Worm (Caenorhabditis elegans) whole organism, L2 larva: ENCODE measurements around the gene pph-4.1.
A peak's percentile ranks its signal among the peaks of the same experiment; 100 is the strongest.

Experiments used
- C34F6.9 ChIP-seq: fragments of 150-350 bp; optimal IDR thresholded peaks from 2 replicates; lab custom pipeline; 2014; ENCODE audit warnings: missing biosample characterization, missing genetic modification characterization
- F13H6.1 ChIP-seq: sonication (generic microtip); optimal IDR thresholded peaks from 2 replicates; lab custom pipeline; 2016; ENCODE audit warnings: missing genetic modification characterization, missing compliant biosample characterization
- ZK546.5 ChIP-seq: sonication (generic microtip); optimal IDR thresholded peaks from 2 replicates; lab custom pipeline; 2017; ENCODE audit warnings: missing biosample characterization, missing genetic modification characterization
- aly-2 ChIP-seq: fragments of 150-350 bp; optimal IDR thresholded peaks from 2 replicates; lab custom pipeline; 2014; ENCODE audit warnings: missing biosample characterization, missing genetic modification characterization
- ama-1 ChIP-seq: fragments of 150-350 bp; optimal IDR thresholded peaks from 2 replicates; lab custom pipeline; 2018; ENCODE audit warnings: inconsistent platforms
- blmp-1 ChIP-seq: sonication (generic microtip); optimal IDR thresholded peaks from 2 replicates; lab custom pipeline; 2017; ENCODE audit warnings: missing genetic modification characterization, mild to moderate bottlenecking, missing compliant biosample characterization, antibody characterized with exemption, moderate library complexity; ENCODE audit not compliant: insufficient read depth
- crh-2 ChIP-seq: sonication (generic microtip); optimal IDR thresholded peaks from 2 replicates; lab custom pipeline; 2017; ENCODE audit warnings: missing biosample characterization, missing genetic modification characterization
- dmd-4 ChIP-seq: sonication (generic microtip); optimal IDR thresholded peaks from 2 replicates; lab custom pipeline; 2017; ENCODE audit warnings: missing biosample characterization, missing genetic modification characterization
- egl-27 ChIP-seq: sonication (generic microtip); optimal IDR thresholded peaks from 3 replicates; lab custom pipeline; 2017; ENCODE audit warnings: missing biosample characterization, missing genetic modification reagents, missing genetic modification characterization
- elt-1 ChIP-seq: fragments of 150-350 bp; optimal IDR thresholded peaks from 2 replicates; lab custom pipeline; 2014; ENCODE audit warnings: missing biosample characterization, missing genetic modification characterization
- elt-3 ChIP-seq: sonication (generic microtip); optimal IDR thresholded peaks from 2 replicates; lab custom pipeline; 2017; ENCODE audit warnings: missing biosample characterization, missing genetic modification characterization
- fos-1 ChIP-seq: fragments of 150-350 bp; optimal IDR thresholded peaks from 2 replicates; lab custom pipeline; 2014; ENCODE audit warnings: missing biosample characterization, missing genetic modification characterization
- gmeb-1 ChIP-seq: fragments of 150-350 bp; optimal IDR thresholded peaks from 2 replicates; lab custom pipeline; 2014; ENCODE audit warnings: missing biosample characterization, missing genetic modification characterization
- lin-13 ChIP-seq: fragments of 150-350 bp; optimal IDR thresholded peaks from 2 replicates; lab custom pipeline; 2014; ENCODE audit warnings: missing biosample characterization, missing genetic modification reagents, missing genetic modification characterization
- lsy-2 ChIP-seq, 2 experiments: fragments of 150-350 bp in 1 of 2; sonication (generic microtip) in 1 of 2; optimal IDR thresholded peaks; 2 replicates each; lab custom pipeline; 2014 to 2017; ENCODE audit warnings: missing biosample characterization in 2 of 2, missing genetic modification characterization in 2 of 2
- mab-5 ChIP-seq: fragments of 150-350 bp; optimal IDR thresholded peaks from 2 replicates; lab custom pipeline; 2014; ENCODE audit warnings: missing biosample characterization, missing genetic modification characterization
- mbf-1 ChIP-seq: sonication (generic microtip); optimal IDR thresholded peaks from 2 replicates; lab custom pipeline; 2017; ENCODE audit warnings: missing biosample characterization, missing genetic modification characterization
- mdl-1 ChIP-seq, 2 experiments: fragments of 150-350 bp in 1 of 2; sonication (generic microtip) in 1 of 2; optimal IDR thresholded peaks; 2 replicates each; lab custom pipeline; 2017; ENCODE audit warnings: missing biosample characterization in 2 of 2, missing genetic modification characterization in 2 of 2
- nhr-10 ChIP-seq: sonication (generic microtip); optimal IDR thresholded peaks from 2 replicates; lab custom pipeline; 2017; ENCODE audit warnings: missing biosample characterization, missing genetic modification characterization
- nhr-11 ChIP-seq: fragments of 150-350 bp; optimal IDR thresholded peaks from 2 replicates; lab custom pipeline; 2014; ENCODE audit warnings: missing biosample characterization, missing genetic modification characterization
- nhr-12 ChIP-seq: fragments of 150-350 bp; optimal IDR thresholded peaks from 2 replicates; lab custom pipeline; 2014; ENCODE audit warnings: missing biosample characterization, missing genetic modification characterization
- nhr-129 ChIP-seq: fragments of 150-350 bp; optimal IDR thresholded peaks from 2 replicates; lab custom pipeline; 2014; ENCODE audit warnings: missing biosample characterization, missing genetic modification characterization
- nhr-23 ChIP-seq: fragments of 150-350 bp; optimal IDR thresholded peaks from 2 replicates; lab custom pipeline; 2014; ENCODE audit warnings: missing biosample characterization, missing genetic modification reagents, missing genetic modification characterization
- nhr-25 ChIP-seq: fragments of 150-350 bp; sonication (generic microtip); optimal IDR thresholded peaks from 3 replicates; lab custom pipeline; 2014; ENCODE audit warnings: missing biosample characterization, missing genetic modification characterization
- nhr-6 ChIP-seq: fragments of 150-350 bp; optimal IDR thresholded peaks from 2 replicates; lab custom pipeline; 2014; ENCODE audit warnings: missing biosample characterization, missing genetic modification characterization
- peb-1 ChIP-seq: fragments of 150-350 bp; optimal IDR thresholded peaks from 2 replicates; lab custom pipeline; 2014; ENCODE audit warnings: missing biosample characterization, missing genetic modification characterization
- sem-4 ChIP-seq: fragments of 150-350 bp; optimal IDR thresholded peaks from 2 replicates; lab custom pipeline; 2014; ENCODE audit warnings: missing biosample characterization, missing genetic modification reagents, missing genetic modification characterization
- skn-1 ChIP-seq: sonication (generic microtip); optimal IDR thresholded peaks from 2 replicates; lab custom pipeline; 2017; ENCODE audit warnings: missing biosample characterization, missing genetic modification characterization
- sma-3 ChIP-seq: sonication (generic microtip); optimal IDR thresholded peaks from 2 replicates; lab custom pipeline; 2016; ENCODE audit warnings: missing genetic modification reagents, missing genetic modification characterization, missing compliant biosample characterization
- sma-9 ChIP-seq, 2 experiments: fragments of 150-350 bp in 1 of 2; sonication (generic microtip) in 1 of 2; optimal IDR thresholded peaks; 2 replicates each; lab custom pipeline; 2014 to 2016; ENCODE audit warnings: missing genetic modification characterization in 2 of 2, mild to moderate bottlenecking in 1 of 2, missing biosample characterization in 1 of 2, missing compliant biosample characterization in 1 of 2, missing genetic modification reagents in 1 of 2, moderate library complexity in 1 of 2
- snpc-4 ChIP-seq: fragments of 150-350 bp; optimal IDR thresholded peaks from 2 replicates; lab custom pipeline; 2014; ENCODE audit warnings: missing biosample characterization, missing genetic modification characterization
- unc-39 ChIP-seq: fragments of 150-350 bp; optimal IDR thresholded peaks from 2 replicates; lab custom pipeline; 2014; ENCODE audit warnings: missing biosample characterization, missing genetic modification characterization
- unc-55 ChIP-seq: fragments of 150-350 bp; sonication (generic microtip); optimal IDR thresholded peaks from 3 replicates; lab custom pipeline; 2014; ENCODE audit warnings: missing biosample characterization, missing genetic modification reagents, missing genetic modification characterization
- unc-62 ChIP-seq: fragments of 150-350 bp; optimal IDR thresholded peaks from 2 replicates; lab custom pipeline; 2014; ENCODE audit warnings: missing biosample characterization, missing genetic modification reagents, missing genetic modification characterization
- zag-1 ChIP-seq: fragments of 150-350 bp; optimal IDR thresholded peaks from 2 replicates; lab custom pipeline; 2014; ENCODE audit warnings: missing biosample characterization, missing genetic modification characterization
- ztf-1 ChIP-seq: fragments of 200-800 bp; sonication (Bioruptor generic); conservative IDR thresholded peaks from 2 replicates; pipeline ENCODE4 v1.3.6; 2022; ENCODE audit warnings: missing genetic modification characterization, missing compliant biosample characterization
- ztf-11 ChIP-seq: sonication (generic microtip); optimal IDR thresholded peaks from 2 replicates; lab custom pipeline; 2017; ENCODE audit warnings: missing biosample characterization, missing genetic modification characterization
- ztf-4 ChIP-seq: fragments of 150-350 bp; optimal IDR thresholded peaks from 2 replicates; lab custom pipeline; 2014; ENCODE audit warnings: missing biosample characterization, missing genetic modification characterization

Gene pph-4.1

ce11 chrIII:12373807-12374266 is 22.7 kb upstream of the pph-4.1 start, which contains the start of gene glrx-5:
Gene glrx-5, minus strand, starts transcription at chrIII:12373857.
- TF ChIP-seq sem-4 (no peak), mdl-1 (tag; optimal IDR thresholded peaks at IDR 0.05; lab: Kevin White, UChicago) (no peak), ztf-1 (no peak), unc-62 (GFP tag; lab: Kevin White, UChicago) (no peak), nhr-12 (tag; lab: Kevin White, UChicago) (no peak), crh-2 (tag; lab: Kevin White, UChicago) (no peak), mbf-1 (tag; lab: Kevin White, UChicago) (no peak), peb-1 (tag; lab: Kevin White, UChicago) (no peak), nhr-129 (tag; lab: Kevin White, UChicago) (no peak), sma-9 (GFP tag; optimal IDR thresholded peaks at IDR 0.05; lab: Kevin White, UChicago) (no peak), sma-9 (tag; optimal IDR thresholded peaks at IDR 0.05; lab: Kevin White, UChicago) (no peak), nhr-23 (no peak), ZK546.5 (tag; lab: Kevin White, UChicago) (no peak), fos-1 (tag; lab: Kevin White, UChicago) (no peak), nhr-6 (no peak), elt-3 (tag; lab: Kevin White, UChicago) (no peak), unc-55 (GFP tag; lab: Kevin White, UChicago) (no peak)
- TF ChIP-seq, all 48 proteins: peak for 0

DNA sequence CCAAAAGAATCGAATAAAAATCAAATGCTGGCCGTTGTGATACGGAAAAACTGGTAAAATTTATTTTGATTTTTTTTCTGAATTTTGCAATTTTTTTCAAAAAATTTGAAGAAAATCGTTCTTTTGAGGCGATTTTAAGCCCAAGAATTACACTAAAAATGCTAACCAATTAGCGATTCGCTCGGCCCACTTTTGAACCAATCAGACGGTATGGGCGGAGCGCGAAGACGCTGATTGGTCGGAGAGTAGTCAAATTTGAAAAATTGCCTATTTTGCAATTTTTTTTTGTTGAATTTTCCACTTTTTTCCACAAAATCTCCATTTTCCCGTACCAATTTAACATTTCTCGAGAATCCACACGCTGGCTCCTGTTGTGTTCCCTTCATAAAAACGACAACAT is 22.2 kb upstream of the pph-4.1 start:
- TF ChIP-seq mdl-1 (tag; optimal IDR thresholded peaks at IDR 0.05; lab: Kevin White, UChicago) (no peak), gmeb-1 (tag; lab: Kevin White, UChicago) (no peak), ama-1 (lab: Kevin White, UChicago) (no peak), nhr-11 (no peak), unc-39 (tag; lab: Kevin White, UChicago) (no peak), nhr-25 (tag; lab: Kevin White, UChicago) (no peak), ztf-4 (tag; lab: Kevin White, UChicago) (no peak), zag-1 (tag; lab: Kevin White, UChicago) (no peak), aly-2 (tag; lab: Kevin White, UChicago) (no peak), skn-1 (tag; lab: Kevin White, UChicago) (no peak), lsy-2 (tag; optimal IDR thresholded peaks at IDR 0.05; lab: Kevin White, UChicago) (no peak), nhr-10 (tag; lab: Kevin White, UChicago) (no peak), blmp-1 (tag; lab: Kevin White, UChicago) (no peak), dmd-4 (tag; lab: Kevin White, UChicago) (no peak)

DNA sequence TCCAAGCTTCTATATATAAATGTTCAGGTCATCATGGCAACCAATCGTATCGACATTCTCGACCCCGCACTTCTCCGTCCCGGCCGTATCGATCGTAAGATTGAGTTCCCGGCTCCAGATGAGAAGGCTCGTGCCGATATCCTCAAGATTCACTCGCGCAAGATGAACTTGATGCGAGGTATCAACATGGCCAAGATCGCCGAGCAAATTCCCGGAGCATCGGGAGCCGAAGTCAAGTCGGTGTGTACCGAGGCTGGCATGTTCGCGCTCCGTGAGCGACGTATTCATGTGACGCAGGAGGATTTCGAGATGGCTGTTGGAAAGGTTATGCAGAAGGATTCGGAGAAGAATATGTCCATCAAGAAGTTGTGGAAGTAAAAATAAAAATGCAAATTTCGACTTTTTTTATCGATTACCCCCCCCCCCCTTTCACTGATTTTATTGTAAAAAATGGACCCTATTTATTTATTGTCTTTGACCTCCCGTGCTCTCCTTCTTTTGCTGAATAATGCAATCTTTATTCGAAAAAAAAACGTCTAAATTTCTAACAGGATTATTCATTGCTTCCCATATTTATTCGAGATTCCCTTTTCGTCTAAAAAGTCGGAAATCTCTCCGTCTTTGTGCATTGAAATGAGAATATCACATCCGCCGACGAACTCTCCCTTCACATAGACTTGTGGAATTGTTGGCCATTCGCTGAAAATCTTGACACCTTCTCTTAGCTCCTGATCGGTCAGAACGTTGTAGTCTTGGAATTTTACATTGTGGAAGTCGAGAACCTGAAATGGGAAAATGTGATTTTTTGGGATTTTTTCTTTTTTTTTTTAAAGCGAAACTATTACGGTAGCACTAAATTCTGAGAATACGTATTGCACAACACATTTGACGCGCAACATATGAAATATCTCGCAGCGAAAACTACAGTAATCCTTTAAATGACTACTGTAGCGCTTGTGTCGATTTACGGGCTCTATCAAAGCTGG is 21.2 kb upstream of the pph-4.1 start:
- TF ChIP-seq lsy-2 (tag; optimal IDR thresholded peaks at IDR 0.05; lab: Kevin White, UChicago) = no peak
- TF ChIP-seq egl-27 (tag; lab: Kevin White, UChicago) = no peak

ce11 chrIII:12370011-12370506 is 18.9 kb upstream of the pph-4.1 start, which contains the start of gene rpt-6:
Gene rpt-6, plus strand, starts transcription at chrIII:12370456.
- TF ChIP-seq skn-1 (tag; lab: Kevin White, UChicago) = peak; percentile 81
- TF ChIP-seq lin-13 (GFP tag; lab: Kevin White, UChicago) = peak; percentile 75
- TF ChIP-seq nhr-12 (tag; lab: Kevin White, UChicago) = no peak
- TF ChIP-seq nhr-25 (tag; lab: Kevin White, UChicago) = peak; percentile 8
- TF ChIP-seq gmeb-1 (tag; lab: Kevin White, UChicago) = peak; percentile 70
- TF ChIP-seq sma-9 (GFP tag; optimal IDR thresholded peaks at IDR 0.05; lab: Kevin White, UChicago) = peak; percentile 67
- TF ChIP-seq sma-9 (tag; optimal IDR thresholded peaks at IDR 0.05; lab: Kevin White, UChicago) = no peak
- peak; percentile 51 for TF ChIP-seq C34F6.9
- peak; percentile 59 to 77 for TF ChIP-seq lsy-2 (tag; optimal IDR thresholded peaks at IDR 0.05; lab: Kevin White, UChicago)
- TF ChIP-seq elt-1 = no peak
- no peak for TF ChIP-seq ztf-11 (tag; lab: Kevin White, UChicago)
- TF ChIP-seq crh-2 (tag; lab: Kevin White, UChicago) = peak; percentile 22
- TF ChIP-seq ama-1 (lab: Kevin White, UChicago) = peak; percentile 49
- peak; percentile 17 for TF ChIP-seq nhr-6
- TF ChIP-seq dmd-4 (tag; lab: Kevin White, UChicago) = no peak
- TF ChIP-seq ztf-4 (tag; lab: Kevin White, UChicago) = no peak
- TF ChIP-seq sma-3 (GFP tag; lab: Kevin White, UChicago) = peak; percentile 53
- peak; percentile 66 for TF ChIP-seq nhr-129 (tag; lab: Kevin White, UChicago)
- TF ChIP-seq unc-55 (GFP tag; lab: Kevin White, UChicago) = peak; percentile 75
- TF ChIP-seq F13H6.1 = peak; percentile 60
- TF ChIP-seq snpc-4 = peak; percentile 35
- peak; percentile 54 for TF ChIP-seq mab-5 (tag; lab: Kevin White, UChicago)
- TF ChIP-seq, all 48 proteins: peak for 16
